Worm (Caenorhabditis elegans) whole organism, early embryonic: ENCODE measurements around the gene Y53C12A.6.

ENCODE experiments used
- B0310.2 ChIP-seq: sonication (generic microtip); optimal IDR thresholded peaks from 2 replicates; lab custom pipeline; 2016; ENCODE audit warnings: mild to moderate bottlenecking, missing genetic modification characterization, missing compliant biosample characterization
- F13C5.2 ChIP-seq: sonication (generic microtip); optimal IDR thresholded peaks from 2 replicates; lab custom pipeline; 2017; ENCODE audit warnings: mild to moderate bottlenecking, missing genetic modification characterization, inconsistent platforms, missing compliant biosample characterization
- aly-1 ChIP-seq: sonication (generic microtip); optimal IDR thresholded peaks from 2 replicates; lab custom pipeline; 2016; ENCODE audit warnings: missing genetic modification characterization, missing compliant biosample characterization
- ama-1 ChIP-seq: fragments of 150-350 bp; optimal IDR thresholded peaks from 2 replicates; lab custom pipeline; 2014
- ceh-13 ChIP-seq: fragments of 200-800 bp; sonication (Bioruptor generic); optimal IDR thresholded peaks from 2 replicates; lab custom pipeline; 2018; ENCODE audit warnings: mild to moderate bottlenecking, missing genetic modification characterization, missing compliant biosample characterization
- ceh-36 ChIP-seq: sonication (generic microtip); optimal IDR thresholded peaks from 2 replicates; lab custom pipeline; 2016; ENCODE audit warnings: missing genetic modification characterization, inconsistent platforms, missing compliant biosample characterization
- flt-1 ChIP-seq: fragments of 200-800 bp; sonication (Bioruptor generic); IDR thresholded peaks from 2 replicates; pipeline ENCODE4 v1.3.6; 2022; ENCODE audit warnings: missing genetic modification characterization, missing compliant biosample characterization
- hmg-4 ChIP-seq: fragments of 200-800 bp; sonication (Bioruptor generic); optimal IDR thresholded peaks from 2 replicates; lab custom pipeline; 2018; ENCODE audit warnings: mild to moderate bottlenecking, missing genetic modification characterization, missing compliant biosample characterization
- pes-1 ChIP-seq: fragments of 200-800 bp; sonication (Bioruptor generic); IDR thresholded peaks from 2 replicates; pipeline ENCODE4 v1.3.6; 2022; ENCODE audit warnings: missing genetic modification reagents, missing genetic modification characterization, missing compliant biosample characterization
- scrt-1 ChIP-seq: fragments of 200-800 bp; sonication (Bioruptor generic); IDR thresholded peaks from 2 replicates; pipeline ENCODE4 v1.3.6; 2022; ENCODE audit warnings: missing genetic modification characterization, missing compliant biosample characterization

DNA sequence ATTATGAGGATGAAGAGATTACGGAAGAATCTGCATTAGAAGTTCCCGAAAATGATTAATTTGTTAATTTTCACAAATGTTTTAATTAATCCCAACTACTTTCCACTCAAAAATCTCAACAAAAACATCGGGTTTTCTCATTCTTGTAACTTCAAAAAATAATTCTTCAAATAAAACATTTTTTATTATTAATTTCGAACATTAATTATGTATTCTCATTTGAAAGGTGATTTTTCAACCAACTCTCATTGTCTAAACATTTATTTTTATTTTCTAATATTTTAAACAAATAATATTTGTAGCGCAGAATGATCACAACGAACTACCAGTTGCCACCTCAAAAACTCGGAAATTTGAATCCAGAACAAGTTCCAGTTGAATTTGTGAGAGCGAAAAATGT lies 46.5 kb downstream of the Y53C12A.6 start, which contains the start of gene ZK1320.7:
- no peak for TF ChIP-seq F13C5.2
- no peak for TF ChIP-seq ceh-36 (tag; lab: Kevin White, UChicago)
- TF ChIP-seq aly-1 (tag; lab: Kevin White, UChicago) = no peak
- no peak for TF ChIP-seq pes-1 (GFP tag; lab: Robert Waterston, UW)
- TF ChIP-seq B0310.2 = no peak
- no peak for TF ChIP-seq ama-1
- no peak for TF ChIP-seq ceh-13 (GFP tag; lab: Kevin White, UChicago)
- TF ChIP-seq flt-1 (GFP tag; lab: Robert Waterston, UW) = no peak
- TF ChIP-seq hmg-4 = no peak
- TF ChIP-seq scrt-1 = no peak
